Fruit fly (Drosophila melanogaster): ENCODE data around the gene CG7920.

Gene CG7920

DNA sequence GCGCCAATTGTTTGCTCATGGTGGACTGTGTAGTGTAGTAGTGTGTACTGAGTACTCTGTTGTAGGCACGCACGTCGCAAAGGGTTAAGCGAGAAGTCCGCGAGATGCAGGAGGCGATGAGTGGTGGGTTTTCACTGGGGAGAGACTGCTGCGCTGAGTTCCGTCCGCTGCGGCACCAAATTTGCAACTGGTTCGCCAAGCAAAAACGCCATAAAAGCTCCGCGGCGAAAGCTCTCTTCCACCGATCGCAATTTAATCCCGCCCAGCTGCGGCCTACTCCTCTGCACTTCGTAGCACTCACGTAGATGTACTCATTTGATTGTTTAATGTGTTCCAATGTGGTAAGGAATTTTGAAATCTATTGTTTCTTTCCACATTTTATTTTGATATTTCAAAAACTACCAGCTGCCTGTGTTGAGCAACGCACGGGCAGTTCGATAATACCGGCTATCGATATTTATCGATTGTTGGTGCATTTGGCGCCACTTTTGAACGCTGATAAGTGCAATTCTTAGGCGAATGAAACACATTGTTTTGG is at the start of gene CG7920 (continued):
- no peak for TF ChIP-seq CG10959 (GFP tag; IDR thresholded peaks at IDR 0.05)
- TF ChIP-seq CG10321 (GFP tag; IDR thresholded peaks at IDR 0.05): 0 out of 2 replicates have a peak, but pooled peaks have one; percentile 27
- peak; percentile 27 for TF ChIP-seq Deaf1 (tag; optimal IDR thresholded peaks at IDR 0.05)
- TF ChIP-seq zfh2 (GFP tag; optimal IDR thresholded peaks at IDR 0.05): peak; percentile 51
- peak; percentile 83 for TF ChIP-seq Med (GFP tag)
- TF ChIP-seq Neu2 (GFP tag; optimal IDR thresholded peaks at IDR 0.05; ENCODE audit: borderline replicate concordance): no peak
- TF ChIP-seq CG43689 (GFP tag; IDR thresholded peaks at IDR 0.05): no peak
- no peak for TF ChIP-seq CG9437 (GFP tag; optimal IDR thresholded peaks at IDR 0.05)
- TF ChIP-seq Dref (GFP tag; IDR thresholded peaks at IDR 0.05): peak; percentile 91
- no peak for TF ChIP-seq sqz (GFP tag; optimal IDR thresholded peaks at IDR 0.05)
- no peak for TF ChIP-seq klu (GFP tag; IDR thresholded peaks at IDR 0.05)
- no peak for TF ChIP-seq ac (GFP tag; optimal IDR thresholded peaks at IDR 0.05)
- TF ChIP-seq Hand (GFP tag; optimal IDR thresholded peaks at IDR 0.05): peak; percentile 37
- TF ChIP-seq CG18011 (GFP tag; optimal IDR thresholded peaks at IDR 0.05): no peak
- TF ChIP-seq CG2889 (GFP tag; IDR thresholded peaks at IDR 0.05): 0 out of 3 replicates have a peak, but pooled peaks have one; percentile 16
- no peak for TF ChIP-seq CG2199 (GFP tag; IDR thresholded peaks at IDR 0.05)
- TF ChIP-seq CG3847 (GFP tag; IDR thresholded peaks at IDR 0.05): peak; percentile 36; the same call in 1 of the 2 replicates
- TF ChIP-seq D19B (GFP tag; optimal IDR thresholded peaks at IDR 0.05): no peak
- peak; percentile 22; the same call in 1 of the 2 replicates for TF ChIP-seq slbo (GFP tag; IDR thresholded peaks at IDR 0.05)
- peak; percentile 20 for TF ChIP-seq CG4424 (GFP tag; optimal IDR thresholded peaks at IDR 0.05)
- peak; percentile 9 for TF ChIP-seq tin (GFP tag; optimal IDR thresholded peaks at IDR 0.05)
- TF ChIP-seq Ada2b (GFP tag; IDR thresholded peaks at IDR 0.05): no peak
- TF ChIP-seq CG9817 (tag; optimal IDR thresholded peaks at IDR 0.05): no peak
- peak; percentile 6 for TF ChIP-seq CG2712 (tag; optimal IDR thresholded peaks at IDR 0.05)
- TF ChIP-seq nom (GFP tag; optimal IDR thresholded peaks at IDR 0.05): peak; percentile 77
- peak; percentile 81 for TF ChIP-seq Doc3 (GFP tag; IDR thresholded peaks at IDR 0.05; ENCODE audit: partially characterized antibody)
- TF ChIP-seq CG8924 (tag; optimal IDR thresholded peaks at IDR 0.05): peak; percentile 8
- TF ChIP-seq CG17612 (GFP tag; IDR thresholded peaks at IDR 0.05): no peak
- TF ChIP-seq CG18599 (GFP tag; optimal IDR thresholded peaks at IDR 0.05): peak; percentile 71
- TF ChIP-seq HLH54F (GFP tag; optimal IDR thresholded peaks at IDR 0.05): peak; percentile 9
- no peak for TF ChIP-seq H2.0 (GFP tag; IDR thresholded peaks at IDR 0.05)
- peak; percentile 83 for TF ChIP-seq sna (GFP tag; IDR thresholded peaks at IDR 0.05; ENCODE audit: partially characterized antibody)
- peak; percentile 22 for TF ChIP-seq sd (tag; optimal IDR thresholded peaks at IDR 0.05)
- TF ChIP-seq CG10431 (GFP tag; optimal IDR thresholded peaks at IDR 0.05): no peak
- no peak for TF ChIP-seq CG1529 (GFP tag; optimal IDR thresholded peaks at IDR 0.05)
- TF ChIP-seq gfzf (GFP tag; optimal IDR thresholded peaks at IDR 0.05): peak; percentile 48
- peak; percentile 81 for TF ChIP-seq amos (GFP tag; IDR thresholded peaks at IDR 0.05; ENCODE audit: partially characterized antibody)
- no peak for TF ChIP-seq slp2 (GFP tag; optimal IDR thresholded peaks at IDR 0.05)
- peak; percentile 34 for TF ChIP-seq grau (tag; optimal IDR thresholded peaks at IDR 0.05)
- TF ChIP-seq Dp (GFP tag; optimal IDR thresholded peaks at IDR 0.05): peak; percentile 99
- TF ChIP-seq CoRest (tag; optimal IDR thresholded peaks at IDR 0.05): peak; percentile 34
- TF ChIP-seq CG6689 (GFP tag; IDR thresholded peaks at IDR 0.05): no peak
- peak; percentile 22 for TF ChIP-seq lilli (GFP tag; optimal IDR thresholded peaks at IDR 0.05)
- TF ChIP-seq Ets97D (GFP tag; optimal IDR thresholded peaks at IDR 0.05): no peak
- TF ChIP-seq E2f2 (GFP tag; IDR thresholded peaks at IDR 0.05): peak; percentile 99
- no peak for TF ChIP-seq Nf-YA (GFP tag; IDR thresholded peaks at IDR 0.05)
- peak; percentile 52 for TF ChIP-seq CG12769 (tag; optimal IDR thresholded peaks at IDR 0.05)
- TF ChIP-seq br (optimal IDR thresholded peaks at IDR 0.05): no peak
- peak; percentile 6; the same call in 1 of the 2 replicates for TF ChIP-seq E2f1 (GFP tag; IDR thresholded peaks at IDR 0.05)
- TF ChIP-seq eve (GFP tag; optimal IDR thresholded peaks at IDR 0.05): no peak
